In the genomic region with DNA sequence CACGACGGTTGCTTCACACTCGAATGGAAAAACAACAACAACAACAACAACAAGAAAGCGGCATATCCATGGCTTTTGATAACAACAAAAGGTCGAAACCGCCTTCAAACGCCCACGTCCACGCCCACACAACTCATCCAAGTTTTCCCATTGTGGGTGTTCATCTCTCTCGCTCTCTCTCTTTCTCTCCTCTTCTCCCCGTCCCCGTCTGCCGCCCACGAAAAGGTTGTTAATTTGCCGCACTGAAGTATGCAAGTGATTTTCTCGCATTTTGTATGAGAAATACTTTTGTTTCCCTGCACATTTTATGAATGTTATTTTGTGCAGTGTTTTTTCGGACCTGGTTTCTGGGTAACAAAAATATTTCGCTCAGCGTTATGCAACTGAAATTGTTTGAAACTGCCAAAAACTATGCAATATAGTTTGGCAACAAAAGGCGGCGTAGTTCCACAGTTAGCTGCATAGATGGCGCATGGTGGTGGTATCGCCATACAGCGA, we compare ENCODE assay signal across 6 fruit fly cellular contexts.
TF ChIP-seq lines count a peak whose summit lies in the region.

No protein-coding gene starts in this region.

- peak; percentile 98 for TF ChIP-seq CTCF in S2 (optimal IDR thresholded peaks at IDR 0.05; lab: Kevin White, UChicago)
- TF ChIP-seq CTCF in whole organism, embryonic (GFP tag; optimal IDR thresholded peaks at IDR 0.05; lab: Kevin White, UChicago): peak; percentile 98

TF ChIP-seq in whole organism, adult, 20 proteins besides CTCF, POLR2A, EP300 and RAD21:
- TF ChIP-seq pad (GFP tag; optimal IDR thresholded peaks at IDR 0.05; lab: Kevin White, UChicago) (peak; percentile 39), bab1 (GFP tag; optimal IDR thresholded peaks at IDR 0.05; lab: Kevin White, UChicago) (peak; percentile 71), cnc (optimal IDR thresholded peaks at IDR 0.05; lab: Kevin White, UChicago) (no peak), Hr96 (GFP tag; optimal IDR thresholded peaks at IDR 0.05; lab: Kevin White, UChicago) (peak; percentile 16)
TF ChIP-seq in whole organism, adult: peak in this region for 3.

TF ChIP-seq in whole organism, embryonic, 481 proteins besides CTCF, POLR2A, EP300 and RAD21 (continues in another document):
- TF ChIP-seq chinmo (GFP tag; IDR thresholded peaks at IDR 0.05; lab: Robert Waterston, UW; ENCODE audit: partially characterized antibody) (peak; percentile 89; the same call in 2 of the 4 replicates), Pdp1 (GFP tag; optimal IDR thresholded peaks at IDR 0.05; lab: Kevin White, UChicago) (peak in 1 of 2 experiments; percentile 93), CG9932 (GFP tag; IDR thresholded peaks at IDR 0.05; lab: Robert Waterston, UW) (peak; percentile 64), CG6254 (GFP tag; optimal IDR thresholded peaks at IDR 0.05; lab: Kevin White, UChicago) (peak; percentile 7), CG13123 (GFP tag; optimal IDR thresholded peaks at IDR 0.05; lab: Kevin White, UChicago) (peak; percentile 5), amos (GFP tag; IDR thresholded peaks at IDR 0.05; lab: Robert Waterston, UW; ENCODE audit: partially characterized antibody) (peak; percentile 43; the same call in 1 of the 2 replicates), HLH4C (GFP tag; IDR thresholded peaks at IDR 0.05; lab: Robert Waterston, UW; ENCODE audit: partially characterized antibody) (peak; percentile 29; the same call in 1 of the 3 replicates), CG4360 (GFP tag; IDR thresholded peaks at IDR 0.05; lab: Robert Waterston, UW) (peak; percentile 87), salm (tag; optimal IDR thresholded peaks at IDR 0.05; lab: Kevin White, UChicago) (peak; percentile 46), MTF-1 (GFP tag; optimal IDR thresholded peaks at IDR 0.05; lab: Kevin White, UChicago; ENCODE audit: borderline replicate concordance) (peak; percentile 24), CG11398 (GFP tag; optimal IDR thresholded peaks at IDR 0.05; lab: Kevin White, UChicago) (peak; percentile 4), Nf-YC (tag; optimal IDR thresholded peaks at IDR 0.05; lab: Kevin White, UChicago) (peak; percentile 42), knrl (GFP tag; IDR thresholded peaks at IDR 0.05; lab: Robert Waterston, UW; ENCODE audit: partially characterized antibody) (peak; percentile 39; the same call in 1 of the 3 replicates), zfh2 (GFP tag; optimal IDR thresholded peaks at IDR 0.05; lab: Kevin White, UChicago) (peak; percentile 1), CG12236 (GFP tag; optimal IDR thresholded peaks at IDR 0.05; lab: Kevin White, UChicago) (no peak), lilli (GFP tag; optimal IDR thresholded peaks at IDR 0.05; lab: Kevin White, UChicago) (peak; percentile 50), CG15601 (tag; optimal IDR thresholded peaks at IDR 0.05; lab: Kevin White, UChicago) (peak; percentile 64)

TF ChIP-seq in whole organism, prepupa, 60 proteins besides CTCF, POLR2A, EP300 and RAD21 (continues in another document):
- TF ChIP-seq CG8119 (GFP tag; IDR thresholded peaks at IDR 0.05; lab: Robert Waterston, UW): peak; percentile 25; the same call in 2 of the 3 replicates
- no peak for TF ChIP-seq CG6808 (GFP tag; optimal IDR thresholded peaks at IDR 0.05; lab: Kevin White, UChicago)
- TF ChIP-seq acj6 (GFP tag; optimal IDR thresholded peaks at IDR 0.05; lab: Kevin White, UChicago): no peak
- TF ChIP-seq Hr38 (GFP tag; optimal IDR thresholded peaks at IDR 0.05; lab: Kevin White, UChicago): no peak
- TF ChIP-seq CG15336 (GFP tag; IDR thresholded peaks at IDR 0.05; lab: Robert Waterston, UW): peak; percentile 45; the same call in 1 of the 2 replicates
- TF ChIP-seq CG10669 (GFP tag; optimal IDR thresholded peaks at IDR 0.05; lab: Kevin White, UChicago): no peak
- no peak for TF ChIP-seq CG11902 (GFP tag; optimal IDR thresholded peaks at IDR 0.05; lab: Kevin White, UChicago)
- TF ChIP-seq fkh (GFP tag; optimal IDR thresholded peaks at IDR 0.05; lab: Kevin White, UChicago): no peak
- no peak for TF ChIP-seq CG7368 (GFP tag; optimal IDR thresholded peaks at IDR 0.05; lab: Kevin White, UChicago)
- TF ChIP-seq CG3919 (GFP tag; optimal IDR thresholded peaks at IDR 0.05; lab: Kevin White, UChicago): peak; percentile 54
- peak; percentile 21 for TF ChIP-seq CG3032 (tag; optimal IDR thresholded peaks at IDR 0.05; lab: Kevin White, UChicago)
- no peak for TF ChIP-seq Hr39 (GFP tag; optimal IDR thresholded peaks at IDR 0.05; lab: Kevin White, UChicago)
- TF ChIP-seq CG10631 (GFP tag; optimal IDR thresholded peaks at IDR 0.05; lab: Kevin White, UChicago): no peak
- no peak for TF ChIP-seq CG6163 (GFP tag; IDR thresholded peaks at IDR 0.05; lab: Robert Waterston, UW)
- no peak for TF ChIP-seq Gug (GFP tag; IDR thresholded peaks at IDR 0.05; lab: Robert Waterston, UW)
- TF ChIP-seq Sox15 (GFP tag; optimal IDR thresholded peaks at IDR 0.05; lab: Kevin White, UChicago): no peak
- TF ChIP-seq CG9139 (GFP tag; optimal IDR thresholded peaks at IDR 0.05; lab: Kevin White, UChicago): no peak
- peak; percentile 62 for TF ChIP-seq dsx (GFP tag; optimal IDR thresholded peaks at IDR 0.05; lab: Kevin White, UChicago; ENCODE audit: poor library complexity, severe bottlenecking)
- TF ChIP-seq Sox14 (GFP tag; optimal IDR thresholded peaks at IDR 0.05; lab: Kevin White, UChicago): peak; percentile 61
- no peak for TF ChIP-seq CG8632 (GFP tag; optimal IDR thresholded peaks at IDR 0.05; lab: Kevin White, UChicago)
- TF ChIP-seq OdsH (GFP tag; optimal IDR thresholded peaks at IDR 0.05; lab: Kevin White, UChicago): no peak

TF ChIP-seq in whole organism, pupa, 21 proteins besides CTCF, POLR2A, EP300 and RAD21:
- no peak for TF ChIP-seq CG14655 (GFP tag; optimal IDR thresholded peaks at IDR 0.05; lab: Kevin White, UChicago)
- 0 out of 3 replicates have a peak, but pooled peaks have one; percentile 27 for TF ChIP-seq fd96Ca (GFP tag; IDR thresholded peaks at IDR 0.05; lab: Robert Waterston, UW)
- TF ChIP-seq CG4496 (GFP tag; IDR thresholded peaks at IDR 0.05; lab: Robert Waterston, UW): peak; percentile 61; the same call in 2 of the 3 replicates
- no peak for TF ChIP-seq CG9948 (tag; optimal IDR thresholded peaks at IDR 0.05; lab: Kevin White, UChicago)
- no peak for TF ChIP-seq rn (GFP tag; IDR thresholded peaks at IDR 0.05; lab: Robert Waterston, UW)
- peak; percentile 5 for TF ChIP-seq CG17806 (tag; optimal IDR thresholded peaks at IDR 0.05; lab: Kevin White, UChicago)
- no peak; the same call in 1 of the 2 replicates for TF ChIP-seq CG12605 (GFP tag; IDR thresholded peaks at IDR 0.05; lab: Robert Waterston, UW)
- TF ChIP-seq D1 (tag; optimal IDR thresholded peaks at IDR 0.05; lab: Kevin White, UChicago): no peak
- no peak for TF ChIP-seq CG34367 (tag; optimal IDR thresholded peaks at IDR 0.05; lab: Kevin White, UChicago)
- TF ChIP-seq Pif1B (GFP tag; optimal IDR thresholded peaks at IDR 0.05; lab: Kevin White, UChicago): no peak
- TF ChIP-seq Snoo (tag; optimal IDR thresholded peaks at IDR 0.05; lab: Kevin White, UChicago): peak; percentile 14
- TF ChIP-seq EcR (GFP tag; optimal IDR thresholded peaks at IDR 0.05; lab: Kevin White, UChicago): peak; percentile 71
- TF ChIP-seq Pif1A (GFP tag; optimal IDR thresholded peaks at IDR 0.05; lab: Kevin White, UChicago): no peak
- no peak for TF ChIP-seq CG15710 (tag; optimal IDR thresholded peaks at IDR 0.05; lab: Kevin White, UChicago)
- no peak for TF ChIP-seq CG10348 (GFP tag; IDR thresholded peaks at IDR 0.05; lab: Robert Waterston, UW)
- no peak for TF ChIP-seq gl (tag; optimal IDR thresholded peaks at IDR 0.05; lab: Kevin White, UChicago)
- TF ChIP-seq CG8159 (tag; optimal IDR thresholded peaks at IDR 0.05; lab: Kevin White, UChicago): no peak
- no peak for TF ChIP-seq CG13204 (GFP tag; optimal IDR thresholded peaks at IDR 0.05; lab: Kevin White, UChicago)
- peak; percentile 12 for TF ChIP-seq CG8301 (tag; optimal IDR thresholded peaks at IDR 0.05; lab: Kevin White, UChicago)
- peak; percentile 63 for TF ChIP-seq Ets98B (GFP tag; IDR thresholded peaks at IDR 0.05; lab: Robert Waterston, UW)
- TF ChIP-seq CG32121 (GFP tag; IDR thresholded peaks at IDR 0.05; lab: Robert Waterston, UW): no peak
TF ChIP-seq in whole organism, pupa: peak in this region for 7.

TF ChIP-seq in whole organism, wandering third instar larva, 38 proteins besides CTCF, POLR2A, EP300 and RAD21 (continues in another document):
- TF ChIP-seq brk (GFP tag; optimal IDR thresholded peaks at IDR 0.05; lab: Kevin White, UChicago) (no peak), psq (GFP tag; optimal IDR thresholded peaks at IDR 0.05; lab: Kevin White, UChicago) (peak; percentile 38), Jra (GFP tag; optimal IDR thresholded peaks at IDR 0.05; lab: Kevin White, UChicago) (no peak), rgr (GFP tag; optimal IDR thresholded peaks at IDR 0.05; lab: Kevin White, UChicago) (peak; percentile 32), tai (GFP tag; optimal IDR thresholded peaks at IDR 0.05; lab: Kevin White, UChicago) (no peak), jim (GFP tag; optimal IDR thresholded peaks at IDR 0.05; lab: Kevin White, UChicago) (no peak), br (GFP tag; optimal IDR thresholded peaks at IDR 0.05; lab: Kevin White, UChicago) (no peak), Hnf4 (GFP tag; optimal IDR thresholded peaks at IDR 0.05; lab: Kevin White, UChicago) (no peak), Vsx2 (GFP tag; optimal IDR thresholded peaks at IDR 0.05; lab: Kevin White, UChicago; ENCODE audit: partially characterized antibody) (peak; percentile 86), Myc (optimal IDR thresholded peaks at IDR 0.05; lab: Kevin White, UChicago) (peak; percentile 96), GATAd (GFP tag; optimal IDR thresholded peaks at IDR 0.05; lab: Kevin White, UChicago) (no peak), CG32264 (GFP tag; optimal IDR thresholded peaks at IDR 0.05; lab: Kevin White, UChicago) (no peak), fru (GFP tag; optimal IDR thresholded peaks at IDR 0.05; lab: Kevin White, UChicago) (peak; percentile 26), h (GFP tag; optimal IDR thresholded peaks at IDR 0.05; lab: Kevin White, UChicago) (peak; percentile 6), HLH106 (tag; optimal IDR thresholded peaks at IDR 0.05; lab: Kevin White, UChicago) (peak; percentile 23), Dfd (GFP tag; optimal IDR thresholded peaks at IDR 0.05; lab: Kevin White, UChicago) (no peak), dsf (GFP tag; optimal IDR thresholded peaks at IDR 0.05; lab: Kevin White, UChicago; ENCODE audit: borderline replicate concordance) (no peak), usp (GFP tag; optimal IDR thresholded peaks at IDR 0.05; lab: Kevin White, UChicago) (no peak), sv (GFP tag; optimal IDR thresholded peaks at IDR 0.05; lab: Kevin White, UChicago) (no peak), sage (GFP tag; optimal IDR thresholded peaks at IDR 0.05; lab: Kevin White, UChicago) (no peak), OdsH (GFP tag; optimal IDR thresholded peaks at IDR 0.05; lab: Kevin White, UChicago) (peak; percentile 2), Hr83 (GFP tag; optimal IDR thresholded peaks at IDR 0.05; lab: Kevin White, UChicago; ENCODE audit: poor library complexity, severe bottlenecking) (peak; percentile 3), Mio (GFP tag; optimal IDR thresholded peaks at IDR 0.05; lab: Kevin White, UChicago) (no peak), Sp1 (GFP tag; optimal IDR thresholded peaks at IDR 0.05; lab: Kevin White, UChicago) (no peak), Dif (GFP tag; optimal IDR thresholded peaks at IDR 0.05; lab: Kevin White, UChicago; ENCODE audit: partially characterized antibody) (peak; percentile 52)
